Worm (Caenorhabditis elegans) whole organism, mixed stage, embryonic: ENCODE data around the gene aat-8.

Experiments
- bed-3 ChIP-seq: fragments of 200-800 bp; sonication (Bioruptor generic); optimal IDR thresholded peaks from 3 replicates; lab custom pipeline; 2018; ENCODE audit warnings: mild to moderate bottlenecking, missing genetic modification characterization, moderate library complexity, missing compliant biosample characterization
- ceh-39 ChIP-seq: fragments of 150-350 bp; optimal IDR thresholded peaks from 2 replicates; lab custom pipeline; 2014; ENCODE audit warnings: missing biosample characterization, missing genetic modification characterization
- ceh-43 ChIP-seq: fragments of 200-800 bp; sonication (Bioruptor generic); optimal IDR thresholded peaks from 2 replicates; lab custom pipeline; 2018; ENCODE audit warnings: mild to moderate bottlenecking, missing genetic modification characterization, moderate library complexity, missing compliant biosample characterization
- ceh-83 ChIP-seq: fragments of 200-800 bp; sonication (Bioruptor generic); optimal IDR thresholded peaks from 2 replicates; lab custom pipeline; 2018; ENCODE audit warnings: mild to moderate bottlenecking, missing genetic modification characterization, missing compliant biosample characterization
- ces-1 ChIP-seq: fragments of 150-350 bp; optimal IDR thresholded peaks from 2 replicates; lab custom pipeline; 2014; ENCODE audit warnings: missing biosample characterization, missing genetic modification reagents, missing genetic modification characterization
- cnd-1 ChIP-seq: fragments of 200-800 bp; sonication (Bioruptor generic); optimal IDR thresholded peaks from 2 replicates; lab custom pipeline; 2018; ENCODE audit warnings: mild to moderate bottlenecking, missing genetic modification characterization, missing compliant biosample characterization
- drap-1 ChIP-seq: fragments of 200-800 bp; sonication (Bioruptor generic); optimal IDR thresholded peaks from 3 replicates; lab custom pipeline; 2018; ENCODE audit warnings: mild to moderate bottlenecking, missing genetic modification characterization, missing compliant biosample characterization
- elt-1 ChIP-seq: sonication (generic microtip); optimal IDR thresholded peaks from 2 replicates; lab custom pipeline; 2017; ENCODE audit warnings: missing genetic modification characterization, mild to moderate bottlenecking, missing compliant biosample characterization, antibody characterized with exemption, moderate library complexity, borderline replicate concordance; ENCODE audit not compliant: insufficient read depth
- elt-3 ChIP-seq: fragments of 150-350 bp; optimal IDR thresholded peaks from 2 replicates; lab custom pipeline; 2014; ENCODE audit warnings: missing biosample characterization, missing genetic modification characterization
- flh-1 ChIP-seq: fragments of 200-800 bp; sonication (Bioruptor generic); optimal IDR thresholded peaks from 2 replicates; lab custom pipeline; 2018; ENCODE audit warnings: mild to moderate bottlenecking, missing genetic modification characterization, moderate library complexity, missing compliant biosample characterization
- ham-2 ChIP-seq: fragments of 200-800 bp; sonication (Bioruptor generic); optimal IDR thresholded peaks from 2 replicates; lab custom pipeline; 2018; ENCODE audit warnings: mild to moderate bottlenecking, missing genetic modification characterization, missing compliant biosample characterization
- lin-13 ChIP-seq: fragments of 150-350 bp; optimal IDR thresholded peaks from 2 replicates; lab custom pipeline; 2014; ENCODE audit warnings: missing biosample characterization, missing genetic modification characterization
- lin-32 ChIP-seq: fragments of 200-800 bp; sonication (Bioruptor generic); optimal IDR thresholded peaks from 2 replicates; lab custom pipeline; 2018; ENCODE audit warnings: mild to moderate bottlenecking, missing genetic modification characterization, missing compliant biosample characterization
- lsy-2 ChIP-seq: fragments of 150-350 bp; optimal IDR thresholded peaks from 2 replicates; lab custom pipeline; 2014; ENCODE audit warnings: missing biosample characterization, missing genetic modification characterization
- mab-5 ChIP-seq: fragments of 150-350 bp; optimal IDR thresholded peaks from 2 replicates; lab custom pipeline; 2014; ENCODE audit warnings: missing biosample characterization, missing genetic modification characterization
- mep-1 ChIP-seq: fragments of 150-350 bp; optimal IDR thresholded peaks from 2 replicates; lab custom pipeline; 2017; ENCODE audit warnings: missing biosample characterization, missing genetic modification reagents, missing genetic modification characterization, inconsistent platforms
- mls-2 ChIP-seq: sonication (generic microtip); optimal IDR thresholded peaks from 2 replicates; lab custom pipeline; 2016; ENCODE audit warnings: mild to moderate bottlenecking, missing genetic modification characterization, moderate library complexity, missing compliant biosample characterization
- nhr-12 ChIP-seq: fragments of 150-350 bp; optimal IDR thresholded peaks from 2 replicates; lab custom pipeline; 2014; ENCODE audit warnings: missing biosample characterization, missing genetic modification characterization
- nhr-2 ChIP-seq: fragments of 150-350 bp; optimal IDR thresholded peaks from 2 replicates; lab custom pipeline; 2014; ENCODE audit warnings: missing biosample characterization, missing genetic modification characterization
- nhr-237 ChIP-seq: fragments of 150-350 bp; optimal IDR thresholded peaks from 2 replicates; lab custom pipeline; 2014; ENCODE audit warnings: missing biosample characterization, missing genetic modification characterization
- nhr-28 ChIP-seq: fragments of 150-350 bp; optimal IDR thresholded peaks from 2 replicates; lab custom pipeline; 2014; ENCODE audit warnings: missing biosample characterization, missing genetic modification characterization
- nhr-76 ChIP-seq: sonication (generic microtip); optimal IDR thresholded peaks from 2 replicates; lab custom pipeline; 2017; ENCODE audit warnings: missing biosample characterization, missing genetic modification characterization
- pha-4 ChIP-seq: fragments of 150-350 bp; optimal IDR thresholded peaks from 2 replicates; lab custom pipeline; 2018; ENCODE audit warnings: missing biosample characterization, missing genetic modification reagents, missing genetic modification characterization
- sem-2 ChIP-seq: fragments of 200-800 bp; sonication (Bioruptor generic); optimal IDR thresholded peaks from 2 replicates; lab custom pipeline; 2018; ENCODE audit warnings: mild to moderate bottlenecking, missing genetic modification characterization, missing compliant biosample characterization
- snpc-4 ChIP-seq: fragments of 150-350 bp; optimal IDR thresholded peaks from 2 replicates; lab custom pipeline; 2014; ENCODE audit warnings: missing biosample characterization, missing genetic modification characterization
- sptf-1 ChIP-seq: sonication (generic microtip); optimal IDR thresholded peaks from 2 replicates; lab custom pipeline; 2017; ENCODE audit warnings: mild to moderate bottlenecking, missing genetic modification characterization, moderate library complexity, missing compliant biosample characterization
- tbx-8 ChIP-seq: fragments of 200-800 bp; sonication (Bioruptor generic); optimal IDR thresholded peaks from 2 replicates; lab custom pipeline; 2018; ENCODE audit warnings: mild to moderate bottlenecking, missing genetic modification characterization, moderate library complexity, missing compliant biosample characterization
- unc-120 ChIP-seq: sonication (generic microtip); optimal IDR thresholded peaks from 2 replicates; lab custom pipeline; 2017; ENCODE audit warnings: missing genetic modification characterization, missing compliant biosample characterization; ENCODE audit not compliant: poor library complexity, severe bottlenecking
- unc-39 ChIP-seq: fragments of 150-350 bp; optimal IDR thresholded peaks from 2 replicates; lab custom pipeline; 2014; ENCODE audit warnings: missing biosample characterization, missing genetic modification characterization
- unc-62 ChIP-seq: fragments of 150-350 bp; optimal IDR thresholded peaks from 2 replicates; lab custom pipeline; 2014; ENCODE audit warnings: missing biosample characterization, missing genetic modification reagents, missing genetic modification characterization
- zip-8 ChIP-seq: fragments of 150-350 bp; optimal IDR thresholded peaks from 2 replicates; lab custom pipeline; 2014; ENCODE audit warnings: missing biosample characterization, missing genetic modification characterization
- ztf-11 ChIP-seq: fragments of 150-350 bp; optimal IDR thresholded peaks from 2 replicates; lab custom pipeline; 2014; ENCODE audit warnings: missing biosample characterization, missing genetic modification characterization

The aat-8 gene

DNA sequence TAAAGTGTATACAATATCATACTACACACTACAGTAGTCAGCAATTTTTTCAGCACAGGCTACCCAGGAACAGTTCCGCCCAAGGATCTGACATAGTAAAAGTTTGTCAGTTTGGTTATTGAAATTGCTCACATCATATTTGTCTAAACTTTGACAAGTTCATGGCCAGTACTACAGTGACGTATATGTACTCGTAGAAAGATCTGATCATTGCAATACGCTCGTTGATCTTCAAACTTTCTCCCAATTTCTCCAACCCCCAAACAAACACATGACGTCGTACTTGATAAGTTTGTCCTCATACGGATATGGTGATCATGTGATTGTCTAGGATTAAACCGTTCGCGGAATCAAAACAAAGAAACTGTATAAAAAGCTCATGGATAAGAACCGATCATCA lies 29.9 kb upstream of the aat-8 start, which contains the start of gene dct-8:
Gene dct-8 (plus strand): TSS at position 301 of the 400 bp plus-strand sequence.
- TF ChIP-seq nhr-237 (tag; lab: Kevin White, UChicago) = no peak
- no peak for TF ChIP-seq mls-2 (tag; lab: Kevin White, UChicago)
- TF ChIP-seq tbx-8 = no peak
- TF ChIP-seq lsy-2 (tag; lab: Kevin White, UChicago) = no peak
- TF ChIP-seq elt-3 (tag; lab: Kevin White, UChicago) = no peak
- TF ChIP-seq lin-32 (GFP tag; lab: Kevin White, UChicago) = no peak
- no peak for TF ChIP-seq ztf-11 (tag; lab: Kevin White, UChicago)
- TF ChIP-seq mab-5 (tag; lab: Kevin White, UChicago) = no peak
- TF ChIP-seq pha-4 (tag; lab: Kevin White, UChicago) = no peak
- no peak for TF ChIP-seq mep-1 (tag; lab: Kevin White, UChicago)
- no peak for TF ChIP-seq nhr-76 (tag; lab: Kevin White, UChicago)
- TF ChIP-seq ceh-43 = no peak
- TF ChIP-seq sptf-1 = no peak
- TF ChIP-seq nhr-28 (tag; lab: Kevin White, UChicago) = no peak
- TF ChIP-seq zip-8 (tag; lab: Kevin White, UChicago) = no peak
- TF ChIP-seq unc-120 (tag; lab: Kevin White, UChicago) = no peak
- no peak for TF ChIP-seq elt-1
- no peak for TF ChIP-seq flh-1

DNA sequence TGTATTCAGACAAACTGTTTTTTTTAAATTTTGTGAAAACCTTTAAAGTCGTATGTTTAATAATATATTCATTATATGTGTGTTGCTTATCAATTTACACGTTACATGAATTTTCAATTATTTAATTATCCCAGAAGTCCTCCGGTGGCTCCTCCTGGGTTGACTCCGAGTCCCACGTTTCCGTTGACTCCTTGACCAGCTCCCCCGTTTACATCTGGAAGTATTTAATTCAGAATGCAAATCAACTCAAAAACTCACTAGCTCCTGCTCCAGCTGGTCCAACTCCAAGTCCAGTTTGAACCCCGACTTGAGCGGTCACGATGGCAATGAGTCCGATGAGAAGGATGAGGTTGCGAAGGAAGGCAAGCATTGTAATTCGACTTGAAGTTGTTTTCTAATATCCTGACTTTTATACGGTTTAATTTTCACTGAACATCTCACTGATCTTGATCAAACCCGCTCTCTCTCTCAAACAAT lies 29.2 kb upstream of the aat-8 start, which contains the start of gene F56D6.8:
Gene F56D6.8 (minus strand): TSS at position 427 of the 477 bp plus-strand sequence.
- TF ChIP-seq flh-1 (no peak), ham-2 (GFP tag; lab: Kevin White, UChicago) (no peak), mep-1 (tag; lab: Kevin White, UChicago) (no peak), ztf-11 (tag; lab: Kevin White, UChicago) (no peak), drap-1 (GFP tag; lab: Kevin White, UChicago) (no peak), sem-2 (GFP tag; lab: Kevin White, UChicago) (no peak), nhr-2 (tag; lab: Kevin White, UChicago) (no peak), bed-3 (no peak), cnd-1 (no peak), ceh-43 (no peak), ceh-83 (no peak), lin-32 (GFP tag; lab: Kevin White, UChicago) (no peak), sptf-1 (no peak), unc-39 (tag; lab: Kevin White, UChicago) (no peak), pha-4 (tag; lab: Kevin White, UChicago) (no peak), unc-62 (no peak), ces-1 (GFP tag; lab: Kevin White, UChicago) (no peak), snpc-4 (tag; lab: Kevin White, UChicago) (no peak), unc-120 (tag; lab: Kevin White, UChicago) (no peak)

DNA sequence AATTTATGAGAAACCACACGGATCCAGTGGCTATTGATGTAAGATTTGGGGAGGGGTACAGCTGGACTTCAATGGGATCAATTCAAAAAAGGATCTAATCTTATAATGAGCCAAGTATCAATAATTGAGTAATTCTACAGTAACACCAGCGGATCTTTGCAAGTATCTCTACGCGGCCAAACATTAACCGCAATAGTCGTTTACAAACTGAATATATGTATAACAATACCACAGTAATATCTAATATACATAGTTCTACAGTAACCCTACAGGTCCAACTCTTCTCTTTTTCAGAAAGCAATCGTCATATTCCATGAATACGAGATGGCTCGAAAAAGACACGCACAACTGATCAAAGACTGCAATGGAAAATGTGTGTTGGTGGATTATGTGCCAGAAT lies 27.2 kb upstream of the aat-8 start, which contains the start of gene F56D6.9:
Gene F56D6.9 (plus strand): TSS at position 301 of the 400 bp plus-strand sequence.
- TF ChIP-seq tbx-8 (no peak), mab-5 (tag; lab: Kevin White, UChicago) (no peak), ham-2 (GFP tag; lab: Kevin White, UChicago) (no peak), mep-1 (tag; lab: Kevin White, UChicago) (no peak), nhr-12 (no peak), ztf-11 (tag; lab: Kevin White, UChicago) (no peak), pha-4 (tag; lab: Kevin White, UChicago) (no peak), ceh-39 (tag; lab: Kevin White, UChicago) (no peak), zip-8 (tag; lab: Kevin White, UChicago) (no peak), nhr-2 (tag; lab: Kevin White, UChicago) (no peak), nhr-237 (tag; lab: Kevin White, UChicago) (no peak), ceh-83 (no peak), lin-13 (no peak), elt-3 (tag; lab: Kevin White, UChicago) (no peak), sptf-1 (no peak), sem-2 (GFP tag; lab: Kevin White, UChicago) (no peak), unc-120 (tag; lab: Kevin White, UChicago) (no peak), drap-1 (GFP tag; lab: Kevin White, UChicago) (no peak), nhr-76 (tag; lab: Kevin White, UChicago) (no peak)

DNA sequence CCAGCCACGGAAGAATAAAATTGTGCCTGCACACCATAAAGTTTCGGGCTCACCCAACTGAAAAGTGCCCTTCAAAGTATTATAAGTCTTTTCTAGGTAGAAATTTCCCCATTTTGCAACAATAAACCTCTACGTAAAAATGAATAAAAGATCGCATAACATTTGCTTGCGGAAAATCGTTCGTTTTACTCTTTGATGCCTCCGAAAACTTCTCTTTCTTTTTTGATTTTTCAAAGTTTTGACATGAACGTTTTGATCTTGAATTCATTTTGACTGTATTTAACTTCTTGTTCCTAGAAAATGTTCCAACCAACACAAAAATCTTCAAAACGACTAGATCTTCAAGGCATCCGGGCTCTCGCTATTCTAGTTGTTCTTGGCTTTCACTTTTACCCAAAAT lies 24.1 kb upstream of the aat-8 start, which contains the start of gene oac-21:
Gene oac-21 (plus strand): TSS at position 301 of the 400 bp plus-strand sequence.
- TF ChIP-seq zip-8 (tag; lab: Kevin White, UChicago) = no peak
- no peak for TF ChIP-seq drap-1 (GFP tag; lab: Kevin White, UChicago)
- TF ChIP-seq pha-4 (tag; lab: Kevin White, UChicago) = no peak
- TF ChIP-seq bed-3 = no peak
- TF ChIP-seq ceh-83 = no peak
- TF ChIP-seq elt-1 = no peak
- no peak for TF ChIP-seq unc-39 (tag; lab: Kevin White, UChicago)
